Worm (Caenorhabditis elegans): ENCODE data around the gene Y57A10B.7.

Gene Y57A10B.7

ce11 chrII:12373921-12374320 lies 19.7 kb downstream of the Y57A10B.7 start:
- no peak for TF ChIP-seq dao-5 (tag; optimal IDR thresholded peaks at IDR 0.05)
- no peak for TF ChIP-seq W03F9.2 (tag; optimal IDR thresholded peaks at IDR 0.05)
- TF ChIP-seq him-1 (tag; optimal IDR thresholded peaks at IDR 0.05), result no peak

ce11 chrII:12369202-12369601 lies 24.4 kb downstream of the Y57A10B.7 start:
- TF ChIP-seq W03F9.2 (tag; optimal IDR thresholded peaks at IDR 0.05) (no peak), dao-5 (tag; optimal IDR thresholded peaks at IDR 0.05) (no peak)

ce11 chrII:12362262-12362661 lies 31.3 kb downstream of the Y57A10B.7 start:
- no peak for TF ChIP-seq him-1 (tag; optimal IDR thresholded peaks at IDR 0.05)
- no peak for TF ChIP-seq W03F9.2 (tag; optimal IDR thresholded peaks at IDR 0.05)
- TF ChIP-seq dao-5 (tag; optimal IDR thresholded peaks at IDR 0.05), result no peak

- TF ChIP-seq him-1 (tag; optimal IDR thresholded peaks at IDR 0.05) (no peak), W03F9.2 (tag; optimal IDR thresholded peaks at IDR 0.05) (no peak), dao-5 (tag; optimal IDR thresholded peaks at IDR 0.05) (no peak)
Observed at ce11 chrII:12353816-12354215, 39.8 kb downstream of the Y57A10B.7 start.

ce11 chrII:12353104-12353503 lies 40.5 kb downstream of the Y57A10B.7 start:
- TF ChIP-seq W03F9.2 (tag; optimal IDR thresholded peaks at IDR 0.05) (no peak), him-1 (tag; optimal IDR thresholded peaks at IDR 0.05) (no peak), dao-5 (tag; optimal IDR thresholded peaks at IDR 0.05) (no peak)

ce11 chrII:12352115-12352514 lies 41.5 kb downstream of the Y57A10B.7 start, which contains the start of gene ras-1:
ras-1 (minus strand) TSS chrII:12352243.
- TF ChIP-seq him-1 (tag; optimal IDR thresholded peaks at IDR 0.05) (no peak), dao-5 (tag; optimal IDR thresholded peaks at IDR 0.05) (no peak), W03F9.2 (tag; optimal IDR thresholded peaks at IDR 0.05) (no peak)

ce11 chrII:12350737-12351275 lies 42.8 kb downstream of the Y57A10B.7 start:
- TF ChIP-seq W03F9.2 (tag; optimal IDR thresholded peaks at IDR 0.05) (no peak), dao-5 (tag; optimal IDR thresholded peaks at IDR 0.05) (no peak), him-1 (tag; optimal IDR thresholded peaks at IDR 0.05) (no peak)

- TF ChIP-seq him-1 (tag; optimal IDR thresholded peaks at IDR 0.05) (no peak), W03F9.2 (tag; optimal IDR thresholded peaks at IDR 0.05) (no peak)
Observed at ce11 chrII:12349866-12350265, 43.7 kb downstream of the Y57A10B.7 start.

ce11 chrII:12348957-12349356 lies 44.6 kb downstream of the Y57A10B.7 start:
- TF ChIP-seq him-1 (tag; optimal IDR thresholded peaks at IDR 0.05), result no peak
- no peak for TF ChIP-seq dao-5 (tag; optimal IDR thresholded peaks at IDR 0.05)
- no peak for TF ChIP-seq W03F9.2 (tag; optimal IDR thresholded peaks at IDR 0.05)

- TF ChIP-seq dao-5 (tag; optimal IDR thresholded peaks at IDR 0.05) (no peak), W03F9.2 (tag; optimal IDR thresholded peaks at IDR 0.05) (no peak), him-1 (tag; optimal IDR thresholded peaks at IDR 0.05) (no peak)
Observed at ce11 chrII:12346289-12346989, 47.2 kb downstream of the Y57A10B.7 start.

- TF ChIP-seq dao-5 (tag; optimal IDR thresholded peaks at IDR 0.05) (no peak), him-1 (tag; optimal IDR thresholded peaks at IDR 0.05) (no peak), W03F9.2 (tag; optimal IDR thresholded peaks at IDR 0.05) (no peak)
Observed at ce11 chrII:12344787-12345186, 48.8 kb downstream of the Y57A10B.7 start, which contains the start of gene C44C11.6. C44C11.6 (plus strand) TSS chrII:12344809.

ce11 chrII:12343710-12344109 lies 49.9 kb downstream of the Y57A10B.7 start:
- TF ChIP-seq W03F9.2 (tag; optimal IDR thresholded peaks at IDR 0.05) (no peak), dao-5 (tag; optimal IDR thresholded peaks at IDR 0.05) (no peak), him-1 (tag; optimal IDR thresholded peaks at IDR 0.05) (no peak)

- no peak for TF ChIP-seq him-1 (tag; optimal IDR thresholded peaks at IDR 0.05)
- no peak for TF ChIP-seq dao-5 (tag; optimal IDR thresholded peaks at IDR 0.05)
- TF ChIP-seq W03F9.2 (tag; optimal IDR thresholded peaks at IDR 0.05), result no peak
Observed at ce11 chrII:12342928-12343327, 50.7 kb downstream of the Y57A10B.7 start.
